Worm (Caenorhabditis elegans): Measurements from ENCODE around the gene hlh-13.

DNA sequence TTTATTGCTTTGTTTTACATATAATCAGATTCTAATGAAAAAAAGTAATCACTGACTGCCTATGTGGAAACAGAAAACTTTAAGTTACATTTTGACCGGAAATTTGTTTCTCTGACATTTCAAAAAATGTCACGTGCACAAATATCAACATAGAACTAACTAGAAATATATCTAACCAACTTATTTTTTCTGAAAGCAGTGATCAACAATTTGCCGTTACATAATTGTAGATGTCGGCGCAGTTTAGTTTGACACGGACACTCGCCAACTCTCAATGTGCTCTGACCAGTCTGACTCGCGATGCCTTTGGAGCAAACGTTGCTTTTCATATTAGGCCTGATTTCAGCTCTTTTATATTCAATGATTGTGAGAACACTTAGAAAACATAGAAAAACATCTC is 7.7 kb downstream of the hlh-13 start, which contains the start of gene srv-6:
- no peak for TF ChIP-seq ceh-19 (GFP tag; optimal IDR thresholded peaks at IDR 0.05)
- TF ChIP-seq madf-2 (tag; optimal IDR thresholded peaks at IDR 0.05), result no peak
- TF ChIP-seq fkh-10 (GFP tag; optimal IDR thresholded peaks at IDR 0.05), result no peak
- no peak for TF ChIP-seq dmd-4 (tag; optimal IDR thresholded peaks at IDR 0.05; ENCODE audit: borderline replicate concordance)
- TF ChIP-seq unc-55 (GFP tag; optimal IDR thresholded peaks at IDR 0.05), result no peak
- TF ChIP-seq pha-4 (tag; optimal IDR thresholded peaks at IDR 0.05), result no peak
- no peak for TF ChIP-seq ama-1 (optimal IDR thresholded peaks at IDR 0.05)

Data from whole organism, late embryonic.